Fruit fly (Drosophila melanogaster): Measurements from ENCODE around the gene regucalcin.
A peak's percentile ranks its signal among the peaks of the same experiment; 100 is the strongest.

regucalcin gene

DNA sequence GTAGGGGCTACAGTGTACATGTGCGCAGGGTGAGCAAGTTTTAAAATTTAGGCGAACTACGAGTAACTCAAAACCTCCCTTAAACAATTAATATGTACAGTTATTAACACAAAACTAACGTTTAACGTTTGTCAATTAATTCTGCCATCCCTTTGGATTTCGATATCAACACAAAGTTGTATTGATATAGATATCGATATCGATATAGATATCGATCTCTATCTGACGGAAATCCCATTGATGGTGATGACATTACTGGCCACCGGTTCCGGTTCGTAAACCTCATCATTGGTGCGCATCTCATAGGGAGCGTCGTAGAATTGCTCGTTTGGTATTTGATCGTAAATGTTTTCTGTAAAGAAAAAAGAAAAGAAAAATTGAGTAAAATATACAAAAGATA lies 18.9 kb upstream of the regucalcin start:
- no peak for TF ChIP-seq Clk (GFP tag; optimal IDR thresholded peaks at IDR 0.05)
- no peak for TF ChIP-seq CG7101 (tag; optimal IDR thresholded peaks at IDR 0.05)

DNA sequence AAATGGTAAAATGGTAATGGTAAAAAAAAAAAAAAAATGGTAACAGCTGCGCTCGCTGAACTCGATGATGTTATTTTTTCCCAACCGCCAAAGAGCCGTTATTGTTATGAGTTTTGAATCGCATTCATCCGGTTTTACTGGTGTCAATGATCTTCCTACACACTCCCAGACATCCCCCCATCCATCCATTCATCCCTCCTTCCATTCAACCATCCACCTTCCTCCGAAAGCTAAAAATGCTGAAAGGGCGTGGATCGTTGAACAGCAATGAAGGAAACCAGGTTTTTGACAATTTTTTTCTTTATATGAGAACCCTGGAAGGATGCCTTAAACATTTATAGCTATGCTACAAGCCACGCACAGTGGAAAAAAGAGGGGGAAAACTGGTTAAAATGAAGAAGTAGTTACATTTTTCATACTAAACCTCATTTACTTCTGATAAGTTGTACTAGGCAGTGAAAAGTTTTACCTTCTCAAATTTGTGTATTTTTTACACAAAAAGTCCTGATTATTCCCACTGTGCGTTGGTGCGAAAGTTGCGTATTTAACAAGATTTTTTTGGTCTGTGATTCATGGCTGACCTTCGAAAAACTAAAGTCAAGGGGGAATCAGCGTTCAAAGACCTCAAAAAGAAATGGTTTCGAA lies 12.1 kb upstream of the regucalcin start:
- no peak for TF ChIP-seq CG1620 (GFP tag; optimal IDR thresholded peaks at IDR 0.05)

DNA sequence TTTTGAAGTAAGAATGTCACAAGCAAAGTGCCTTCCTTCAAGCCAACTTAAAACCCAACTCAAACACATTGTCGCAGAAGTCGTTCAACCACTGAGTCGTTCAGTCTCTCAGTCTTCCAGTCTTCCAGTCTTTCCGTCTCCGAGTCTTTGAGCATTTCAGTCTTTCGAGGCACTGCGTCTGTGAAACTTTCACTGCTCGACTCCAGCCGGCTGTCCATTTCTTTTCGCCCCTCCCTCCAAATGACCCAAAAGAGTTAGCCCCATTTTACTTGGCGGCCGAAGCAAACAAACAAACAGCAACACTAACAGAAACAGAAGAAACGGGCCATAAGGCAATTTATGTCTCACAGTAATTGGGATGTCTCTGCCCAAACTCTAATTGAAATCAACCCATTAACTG lies 11.2 kb upstream of the regucalcin start:
- TF ChIP-seq toe (GFP tag; optimal IDR thresholded peaks at IDR 0.05) = no peak
- TF ChIP-seq cic (GFP tag; optimal IDR thresholded peaks at IDR 0.05) = no peak

dm6 chrX:12003437-12004394 lies 8.5 kb upstream of the regucalcin start, which contains the start of gene fw:
Gene fw (minus strand): TSS chrX:12003914.
- no peak for TF ChIP-seq toe (GFP tag; optimal IDR thresholded peaks at IDR 0.05)
- no peak for TF ChIP-seq cic (GFP tag; optimal IDR thresholded peaks at IDR 0.05)
- no peak for TF ChIP-seq cnc (optimal IDR thresholded peaks at IDR 0.05)
- TF ChIP-seq ovo (GFP tag; optimal IDR thresholded peaks at IDR 0.05) = no peak
- no peak for TF ChIP-seq CG5204 (GFP tag; optimal IDR thresholded peaks at IDR 0.05)
- no peak for TF ChIP-seq CG11617 (GFP tag; optimal IDR thresholded peaks at IDR 0.05)
- TF ChIP-seq bab1 (GFP tag; optimal IDR thresholded peaks at IDR 0.05) = no peak
- TF ChIP-seq Clk (GFP tag; optimal IDR thresholded peaks at IDR 0.05) = no peak
- no peak for TF ChIP-seq pad (GFP tag; optimal IDR thresholded peaks at IDR 0.05)
- no peak for TF ChIP-seq CG7101 (tag; optimal IDR thresholded peaks at IDR 0.05)

DNA sequence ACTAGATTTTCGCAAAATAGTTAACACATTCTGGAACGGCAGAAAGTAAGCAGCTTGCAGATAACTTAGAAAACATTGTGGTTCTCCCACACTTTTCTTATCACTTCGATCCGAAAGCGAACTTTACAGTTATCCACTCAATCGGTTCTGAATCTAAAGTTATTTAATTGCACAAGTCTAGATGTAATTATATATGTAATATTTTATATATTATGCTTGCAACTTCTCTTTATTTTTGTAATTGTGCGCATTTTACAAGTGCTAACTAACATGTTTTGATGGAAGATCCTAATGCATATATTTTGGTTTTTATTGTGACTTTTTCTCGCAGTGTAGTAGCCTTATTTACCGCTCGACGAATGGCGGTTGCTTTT lies 7.8 kb upstream of the regucalcin start:
- TF ChIP-seq CG7101 (tag; optimal IDR thresholded peaks at IDR 0.05) (no peak), tj (GFP tag; optimal IDR thresholded peaks at IDR 0.05) (no peak)

DNA sequence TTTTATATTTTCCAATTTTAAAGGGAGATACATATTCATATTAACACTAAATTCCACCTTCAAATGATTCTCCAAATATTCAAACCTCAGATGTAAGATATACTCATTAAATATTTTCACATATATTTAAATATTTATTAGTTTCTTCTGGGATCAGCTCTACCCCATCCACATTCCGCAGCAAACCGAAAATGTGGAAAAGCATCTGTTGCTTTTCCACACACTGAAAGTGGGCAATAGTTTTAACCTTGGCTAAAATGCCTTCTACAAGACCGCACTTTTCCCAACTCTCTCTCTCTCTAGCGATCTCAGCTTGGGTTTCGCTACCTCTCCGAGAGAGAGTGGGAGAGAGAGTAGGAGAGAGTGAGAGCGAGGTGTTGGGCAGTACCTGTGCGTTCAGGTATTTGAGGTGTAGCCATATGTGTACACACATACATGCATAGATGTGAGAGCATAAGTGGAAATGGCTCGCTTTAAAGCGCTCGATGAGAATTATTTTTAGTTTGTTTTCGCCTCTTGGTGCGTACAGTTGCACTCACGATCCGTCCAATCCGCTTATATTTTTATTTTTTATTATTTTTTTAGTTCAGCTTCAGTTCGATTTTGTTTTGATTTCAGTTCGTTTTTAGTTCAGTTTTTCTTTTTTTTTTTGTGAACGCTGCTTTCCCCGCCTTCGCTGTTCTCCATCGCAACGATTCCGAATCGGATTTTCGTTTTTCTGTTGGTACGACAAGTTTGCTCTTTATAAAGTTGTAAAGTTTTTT lies 5.3 kb upstream of the regucalcin start, which contains the start of gene CG1806:
Gene CG1806, plus strand, starts transcription at position 499 of the 764 bp plus-strand sequence.
- peak; percentile 65 for TF ChIP-seq bab1 (GFP tag; optimal IDR thresholded peaks at IDR 0.05)
- TF ChIP-seq CG11617 (GFP tag; optimal IDR thresholded peaks at IDR 0.05) = no peak
- TF ChIP-seq CG1620 (GFP tag; optimal IDR thresholded peaks at IDR 0.05) = no peak
- TF ChIP-seq cic (GFP tag; optimal IDR thresholded peaks at IDR 0.05) = no peak
- no peak for TF ChIP-seq CG7101 (tag; optimal IDR thresholded peaks at IDR 0.05)
- peak; percentile 25 for TF ChIP-seq Hr96 (GFP tag; optimal IDR thresholded peaks at IDR 0.05)
- TF ChIP-seq Crg-1 (GFP tag; optimal IDR thresholded peaks at IDR 0.05) = no peak
- peak; percentile 24 for TF ChIP-seq tj (GFP tag; optimal IDR thresholded peaks at IDR 0.05)
- no peak for TF ChIP-seq ovo (GFP tag; optimal IDR thresholded peaks at IDR 0.05)
- TF ChIP-seq CG14711 (tag; optimal IDR thresholded peaks at IDR 0.05) = no peak
- TF ChIP-seq CG12768 (GFP tag; optimal IDR thresholded peaks at IDR 0.05) = no peak
- TF ChIP-seq cnc (optimal IDR thresholded peaks at IDR 0.05) = no peak
- TF ChIP-seq CG33017 (tag; optimal IDR thresholded peaks at IDR 0.05) = peak; percentile 13
- TF ChIP-seq pad (GFP tag; optimal IDR thresholded peaks at IDR 0.05) = peak; percentile 88
- no peak for TF ChIP-seq CG7045 (GFP tag; optimal IDR thresholded peaks at IDR 0.05)
- TF ChIP-seq Clk (GFP tag; optimal IDR thresholded peaks at IDR 0.05) = no peak
- TF ChIP-seq Mnt (GFP tag; optimal IDR thresholded peaks at IDR 0.05) = peak; percentile 31
- TF ChIP-seq kay (GFP tag; ENCODE audit: borderline replicate concordance) = no peak
- TF ChIP-seq CG5204 (GFP tag; optimal IDR thresholded peaks at IDR 0.05) = no peak
- TF ChIP-seq toe (GFP tag; optimal IDR thresholded peaks at IDR 0.05) = no peak

DNA sequence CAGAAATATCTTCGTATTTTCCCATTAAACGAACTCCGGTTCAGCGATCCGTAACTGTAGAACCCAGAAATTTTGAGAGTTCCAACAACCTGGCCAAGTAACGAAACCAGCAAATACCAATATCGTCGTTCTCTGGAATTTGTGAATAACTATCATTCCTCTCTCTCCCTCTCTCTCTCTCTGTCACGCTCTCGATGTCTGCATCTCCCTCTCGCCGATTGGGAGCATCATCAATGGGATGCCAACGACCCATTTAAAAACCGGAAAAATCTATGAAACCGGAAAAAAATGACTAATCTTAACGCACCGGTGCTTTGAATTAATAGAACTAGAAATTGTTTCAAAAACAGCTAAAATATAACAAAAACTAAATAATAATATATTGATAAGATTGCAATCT lies 4.6 kb upstream of the regucalcin start:
- TF ChIP-seq kay (GFP tag; ENCODE audit: borderline replicate concordance) = no peak
- no peak for TF ChIP-seq pad (GFP tag; optimal IDR thresholded peaks at IDR 0.05)
- TF ChIP-seq CG11617 (GFP tag; optimal IDR thresholded peaks at IDR 0.05) = no peak
- TF ChIP-seq CG7045 (GFP tag; optimal IDR thresholded peaks at IDR 0.05) = no peak
- TF ChIP-seq Hr96 (GFP tag; optimal IDR thresholded peaks at IDR 0.05) = no peak
- no peak for TF ChIP-seq CG33017 (tag; optimal IDR thresholded peaks at IDR 0.05)
- no peak for TF ChIP-seq ovo (GFP tag; optimal IDR thresholded peaks at IDR 0.05)
- TF ChIP-seq CG1620 (GFP tag; optimal IDR thresholded peaks at IDR 0.05) = no peak
- no peak for TF ChIP-seq bab1 (GFP tag; optimal IDR thresholded peaks at IDR 0.05)

All from whole organism, adult.